Worm (Caenorhabditis elegans): ENCODE data around the gene zipt-2.1.

The zipt-2.1 gene

DNA sequence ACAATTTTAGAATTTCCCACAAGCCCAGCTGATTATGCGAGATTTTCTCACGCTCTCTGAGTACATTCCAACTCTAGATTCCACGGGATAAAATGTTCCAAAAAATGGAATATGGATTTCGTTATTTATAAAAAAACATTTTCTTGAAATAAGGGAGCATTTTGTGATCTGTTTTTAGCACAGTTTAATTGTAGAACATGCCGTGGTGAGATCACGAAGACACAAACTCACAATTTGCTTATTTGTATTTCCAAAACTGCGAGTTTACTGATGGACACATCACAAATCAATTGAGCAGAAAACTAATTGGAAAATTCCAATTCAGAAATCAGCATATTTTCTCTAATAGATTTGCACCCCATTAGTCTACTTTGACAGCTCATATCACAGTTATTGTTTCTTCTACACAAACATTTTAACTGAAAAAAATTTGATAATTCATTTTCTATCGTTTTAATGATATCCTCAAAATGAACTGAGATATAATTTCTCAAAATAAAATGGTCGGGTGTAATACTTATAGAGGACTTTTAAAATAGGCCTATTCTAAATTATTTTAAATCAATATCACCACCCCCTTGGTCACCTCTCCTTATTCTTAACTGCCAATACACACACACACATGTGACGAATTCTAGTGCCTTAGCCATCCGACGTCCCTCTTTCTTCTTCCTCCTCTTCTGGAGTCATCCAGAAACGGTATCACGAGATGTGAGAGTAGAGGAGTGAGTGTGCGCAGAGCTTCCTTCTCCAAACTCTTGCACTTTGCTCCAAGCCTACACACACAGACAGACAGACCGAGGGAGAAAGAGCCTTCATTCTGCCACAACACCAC lies 21.6 kb downstream of the zipt-2.1 start:
- TF ChIP-seq hlh-30 (tag; optimal IDR thresholded peaks at IDR 0.05; ENCODE audit: insufficient read depth) (peak; percentile 75), ahr-1 (tag; optimal IDR thresholded peaks at IDR 0.05) (peak; percentile 17), che-1 (tag; optimal IDR thresholded peaks at IDR 0.05) (peak; percentile 9), ama-1 (optimal IDR thresholded peaks at IDR 0.05) (no peak), nhr-11 (tag; optimal IDR thresholded peaks at IDR 0.05) (no peak)

DNA sequence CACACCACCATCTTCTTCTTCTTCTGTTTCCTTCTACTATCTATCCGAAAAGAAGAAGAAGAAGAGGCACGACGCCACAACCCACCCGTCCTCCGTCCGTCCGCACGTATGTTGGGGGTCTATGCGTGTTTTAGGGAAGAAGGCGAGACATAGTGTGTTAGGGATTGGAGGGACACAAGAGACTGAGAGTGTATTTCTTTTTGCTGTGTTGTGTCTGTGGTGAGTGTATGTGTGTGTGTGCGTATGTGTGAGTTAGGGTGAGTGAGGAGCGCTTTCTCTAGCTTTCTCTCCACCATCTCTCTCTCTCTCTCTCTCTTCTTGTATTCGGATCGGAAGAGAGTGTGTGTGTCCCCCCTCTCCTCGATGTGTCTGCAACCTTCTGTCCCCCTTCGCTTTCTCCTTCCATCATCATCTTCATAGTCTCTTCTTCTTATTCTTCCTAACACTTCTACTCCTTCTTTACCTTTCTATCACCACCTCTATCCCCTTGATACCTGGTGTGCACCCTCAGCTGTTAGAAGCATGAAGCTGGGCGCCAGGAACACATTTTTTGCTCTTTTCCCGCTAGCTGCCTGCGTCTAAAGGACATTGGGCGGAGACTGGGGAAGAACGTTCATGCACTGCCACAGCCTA lies 22.3 kb downstream of the zipt-2.1 start:
- TF ChIP-seq madf-2 (tag; optimal IDR thresholded peaks at IDR 0.05) (peak; percentile 8), nfya-1 (tag; optimal IDR thresholded peaks at IDR 0.05) (peak; percentile 89), fkh-6 (tag; optimal IDR thresholded peaks at IDR 0.05) (peak; percentile 27), T23F11.4 (GFP tag; optimal IDR thresholded peaks at IDR 0.05) (peak; percentile 7), ceh-14 (tag; optimal IDR thresholded peaks at IDR 0.05) (peak; percentile 56), ceh-30 (tag; optimal IDR thresholded peaks at IDR 0.05) (peak; percentile 21), rnt-1 (tag; optimal IDR thresholded peaks at IDR 0.05) (peak; percentile 93), ceh-34 (tag; optimal IDR thresholded peaks at IDR 0.05) (peak; percentile 89), pros-1 (tag; optimal IDR thresholded peaks at IDR 0.05) (peak; percentile 85), pag-3 (tag; optimal IDR thresholded peaks at IDR 0.05; ENCODE audit: borderline replicate concordance) (peak; percentile 8), pax-1 (tag; optimal IDR thresholded peaks at IDR 0.05) (no peak), ceh-31 (tag; optimal IDR thresholded peaks at IDR 0.05) (peak; percentile 93), zip-5 (tag; optimal IDR thresholded peaks at IDR 0.05) (no peak), ttx-3 (tag; optimal IDR thresholded peaks at IDR 0.05) (peak; percentile 11), odd-2 (tag; optimal IDR thresholded peaks at IDR 0.05) (no peak), ceh-2 (tag; optimal IDR thresholded peaks at IDR 0.05) (no peak), dve-1 (tag; optimal IDR thresholded peaks at IDR 0.05) (peak; percentile 85), C08G9.2 (tag; optimal IDR thresholded peaks at IDR 0.05) (peak; percentile 53), elt-4 (tag; optimal IDR thresholded peaks at IDR 0.05) (no peak), ahr-1 (tag; optimal IDR thresholded peaks at IDR 0.05) (no peak), nhr-11 (tag; optimal IDR thresholded peaks at IDR 0.05) (no peak), unc-86 (tag; optimal IDR thresholded peaks at IDR 0.05) (peak; percentile 34), unc-55 (GFP tag; optimal IDR thresholded peaks at IDR 0.05) (peak; percentile 33), eyg-1 (tag; optimal IDR thresholded peaks at IDR 0.05) (peak; percentile 72), C38D4.7 (GFP tag; optimal IDR thresholded peaks at IDR 0.05) (no peak), ceh-9 (tag; optimal IDR thresholded peaks at IDR 0.05) (no peak), pqm-1 (tag; optimal IDR thresholded peaks at IDR 0.05) (peak; percentile 71), ceh-45 (GFP tag; IDR thresholded peaks at IDR 0.05) (no peak), hlh-13 (GFP tag; optimal IDR thresholded peaks at IDR 0.05) (no peak), ceh-19 (GFP tag; optimal IDR thresholded peaks at IDR 0.05) (peak; percentile 8), ceh-6 (GFP tag; optimal IDR thresholded peaks at IDR 0.05) (peak; percentile 48), syd-9 (tag; optimal IDR thresholded peaks at IDR 0.05) (peak; percentile 83), fkh-10 (GFP tag; optimal IDR thresholded peaks at IDR 0.05) (no peak), che-1 (tag; optimal IDR thresholded peaks at IDR 0.05) (peak; percentile 1), lin-11 (tag; optimal IDR thresholded peaks at IDR 0.05) (no peak), unc-42 (tag; optimal IDR thresholded peaks at IDR 0.05) (peak; percentile 70), sox-2 (GFP tag; IDR thresholded peaks at IDR 0.05) (no peak; the same call in 1 of the 2 replicates), ceh-22 (tag; optimal IDR thresholded peaks at IDR 0.05) (peak; percentile 20), hlh-8 (tag; optimal IDR thresholded peaks at IDR 0.05) (peak; percentile 79), ama-1 (optimal IDR thresholded peaks at IDR 0.05) (peak; percentile 55), pha-2 (tag; optimal IDR thresholded peaks at IDR 0.05) (no peak), ets-4 (tag; optimal IDR thresholded peaks at IDR 0.05) (peak; percentile 51), ceh-48 (tag; optimal IDR thresholded peaks at IDR 0.05) (no peak), tbx-2 (tag; optimal IDR thresholded peaks at IDR 0.05) (peak; percentile 88), mec-3 (tag; optimal IDR thresholded peaks at IDR 0.05; ENCODE audit: borderline replicate concordance) (no peak), fax-1 (tag; optimal IDR thresholded peaks at IDR 0.05) (no peak), hlh-30 (tag; optimal IDR thresholded peaks at IDR 0.05; ENCODE audit: insufficient read depth) (no peak), ztf-16 (tag; optimal IDR thresholded peaks at IDR 0.05) (peak; percentile 51)

Measured in whole organism, late embryonic.